Worm (Caenorhabditis elegans): ENCODE measurements around the gene C01C4.3.

DNA sequence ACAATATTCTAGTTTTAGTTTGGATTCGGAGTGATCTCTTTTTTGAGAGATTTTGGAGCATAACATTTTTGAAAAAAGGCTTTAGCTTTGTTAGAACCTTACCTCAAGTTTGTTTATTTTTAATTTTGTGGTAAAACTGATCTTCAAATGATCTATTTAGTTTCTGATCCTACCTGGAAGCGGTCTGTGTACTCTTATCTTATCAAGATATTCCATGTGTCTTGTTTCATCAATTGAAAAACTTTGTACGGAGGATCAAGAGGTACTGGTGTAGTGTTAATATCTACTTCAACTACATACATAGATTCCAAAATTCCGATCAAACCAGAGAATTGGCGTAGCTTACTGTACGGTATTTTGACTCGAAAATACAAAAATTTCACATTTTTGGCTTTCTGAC, 59.0 kb downstream of the C01C4.3 start:
- no peak for TF ChIP-seq dao-5 (tag; optimal IDR thresholded peaks at IDR 0.05)
- no peak for TF ChIP-seq him-1 (tag; optimal IDR thresholded peaks at IDR 0.05)
